Fruit fly (Drosophila melanogaster) whole organism, wandering third instar larva: ENCODE results near the gene CG4009.

Experiments
- dl ChIP-seq, 2 experiments: fragments of 175-275, 200-275 bp in 1 of 2; fragments of 200-275 bp in 1 of 2; sonication (Bioruptor generic); optimal IDR thresholded peaks; lab custom pipeline; 2018; ENCODE audit warnings: mild to moderate bottlenecking in 2 of 2, missing biosample characterization in 2 of 2, missing genetic modification characterization in 2 of 2, moderate library complexity in 2 of 2; ENCODE audit not compliant: partially characterized antibody in 2 of 2, insufficient read depth in 1 of 2
- h ChIP-seq: fragments of 200-800 bp; sonication (Bioruptor generic); optimal IDR thresholded peaks from 3 replicates; lab custom pipeline; 2016; ENCODE audit warnings: missing biosample characterization, mild to moderate bottlenecking, missing genetic modification characterization
- pan ChIP-seq: fragments of >200 bp; optimal IDR thresholded peaks from 2 replicates; lab custom pipeline; 2017
- psq ChIP-seq: fragments of 200-800 bp; sonication (Bioruptor generic); optimal IDR thresholded peaks from 3 replicates; lab custom pipeline; 2017; ENCODE audit warnings: missing biosample characterization, mild to moderate bottlenecking, missing genetic modification characterization, moderate library complexity

DNA sequence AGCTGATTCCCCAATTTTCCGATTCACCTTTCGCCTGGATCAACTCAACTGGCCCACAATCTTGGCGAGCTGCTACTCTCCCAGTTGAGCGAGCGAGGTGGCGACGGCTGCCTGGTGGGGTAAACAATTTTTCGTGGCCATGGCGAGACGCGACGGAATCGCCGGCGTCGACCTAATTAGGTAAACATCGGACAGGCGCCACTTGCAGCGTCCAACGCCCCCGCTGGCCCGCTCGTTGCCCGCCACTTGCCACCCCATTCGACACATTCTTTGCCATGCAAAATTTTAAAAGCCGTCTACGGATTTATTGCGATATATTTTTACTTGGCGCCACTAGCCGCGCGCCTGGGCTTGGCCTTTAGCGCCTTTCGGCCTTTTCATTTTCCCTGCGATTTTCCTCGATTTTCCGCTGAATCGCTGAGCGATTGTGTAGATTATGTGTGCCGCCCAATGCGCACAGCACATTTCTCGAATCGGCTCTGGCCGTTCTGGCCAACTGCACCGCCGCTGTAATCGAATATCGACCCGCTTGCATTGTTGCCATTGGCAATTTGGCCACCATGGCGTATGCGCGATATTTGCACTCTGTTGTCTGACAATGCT, 31.1 kb upstream of the CG4009 start:
- TF ChIP-seq pan (lab: Kevin White, UChicago) (no peak), psq (GFP tag; lab: Kevin White, UChicago) (no peak), dl (GFP tag; optimal IDR thresholded peaks at IDR 0.05; lab: Kevin White, UChicago; ENCODE audit: insufficient read depth in 1 of 2, partially characterized antibody in 2 of 2) (no peak), h (GFP tag; lab: Kevin White, UChicago) (no peak)
